Worm (Caenorhabditis elegans) whole organism, mixed stage, embryonic: Measurements from ENCODE around the gene scrm-8.
"Not testable (repeated sequence)": the region's sequence is repeated elsewhere in the genome, so short reads cannot be mapped to it uniquely, and the experiment has no call there.

Source experiments
- M03D4.4 ChIP-seq: sonication (generic microtip); optimal IDR thresholded peaks from 2 replicates; lab custom pipeline; 2017; ENCODE audit warnings: mild to moderate bottlenecking, missing genetic modification characterization, missing compliant biosample characterization
- blmp-1 ChIP-seq: fragments of 150-350 bp; optimal IDR thresholded peaks from 2 replicates; lab custom pipeline; 2014; ENCODE audit warnings: missing biosample characterization, missing genetic modification characterization
- ceh-39 ChIP-seq: fragments of 150-350 bp; optimal IDR thresholded peaks from 2 replicates; lab custom pipeline; 2014; ENCODE audit warnings: missing biosample characterization, missing genetic modification characterization
- ceh-83 ChIP-seq: fragments of 200-800 bp; sonication (Bioruptor generic); optimal IDR thresholded peaks from 2 replicates; lab custom pipeline; 2018; ENCODE audit warnings: mild to moderate bottlenecking, missing genetic modification characterization, missing compliant biosample characterization
- ces-1 ChIP-seq: fragments of 150-350 bp; optimal IDR thresholded peaks from 2 replicates; lab custom pipeline; 2014; ENCODE audit warnings: missing biosample characterization, missing genetic modification reagents, missing genetic modification characterization
- drap-1 ChIP-seq: fragments of 200-800 bp; sonication (Bioruptor generic); optimal IDR thresholded peaks from 3 replicates; lab custom pipeline; 2018; ENCODE audit warnings: mild to moderate bottlenecking, missing genetic modification characterization, missing compliant biosample characterization
- elt-1 ChIP-seq: sonication (generic microtip); optimal IDR thresholded peaks from 2 replicates; lab custom pipeline; 2017; ENCODE audit warnings: missing genetic modification characterization, mild to moderate bottlenecking, missing compliant biosample characterization, antibody characterized with exemption, moderate library complexity, borderline replicate concordance; ENCODE audit not compliant: insufficient read depth
- flh-1 ChIP-seq: fragments of 200-800 bp; sonication (Bioruptor generic); optimal IDR thresholded peaks from 2 replicates; lab custom pipeline; 2018; ENCODE audit warnings: mild to moderate bottlenecking, missing genetic modification characterization, moderate library complexity, missing compliant biosample characterization
- hlh-1 ChIP-seq: fragments of 150-350 bp; optimal IDR thresholded peaks from 2 replicates; lab custom pipeline; 2014; ENCODE audit warnings: missing biosample characterization, missing genetic modification reagents, missing genetic modification characterization
- lin-13 ChIP-seq: fragments of 150-350 bp; optimal IDR thresholded peaks from 2 replicates; lab custom pipeline; 2014; ENCODE audit warnings: missing biosample characterization, missing genetic modification characterization
- lin-32 ChIP-seq: fragments of 200-800 bp; sonication (Bioruptor generic); optimal IDR thresholded peaks from 2 replicates; lab custom pipeline; 2018; ENCODE audit warnings: mild to moderate bottlenecking, missing genetic modification characterization, missing compliant biosample characterization
- lsy-2 ChIP-seq: fragments of 150-350 bp; optimal IDR thresholded peaks from 2 replicates; lab custom pipeline; 2014; ENCODE audit warnings: missing biosample characterization, missing genetic modification characterization
- mab-5 ChIP-seq: fragments of 150-350 bp; optimal IDR thresholded peaks from 2 replicates; lab custom pipeline; 2014; ENCODE audit warnings: missing biosample characterization, missing genetic modification characterization
- mep-1 ChIP-seq: fragments of 150-350 bp; optimal IDR thresholded peaks from 2 replicates; lab custom pipeline; 2017; ENCODE audit warnings: missing biosample characterization, missing genetic modification reagents, missing genetic modification characterization, inconsistent platforms
- mls-2 ChIP-seq: sonication (generic microtip); optimal IDR thresholded peaks from 2 replicates; lab custom pipeline; 2016; ENCODE audit warnings: mild to moderate bottlenecking, missing genetic modification characterization, moderate library complexity, missing compliant biosample characterization
- nhr-12 ChIP-seq: fragments of 150-350 bp; optimal IDR thresholded peaks from 2 replicates; lab custom pipeline; 2014; ENCODE audit warnings: missing biosample characterization, missing genetic modification characterization
- nhr-2 ChIP-seq: fragments of 150-350 bp; optimal IDR thresholded peaks from 2 replicates; lab custom pipeline; 2014; ENCODE audit warnings: missing biosample characterization, missing genetic modification characterization
- nhr-28 ChIP-seq: fragments of 150-350 bp; optimal IDR thresholded peaks from 2 replicates; lab custom pipeline; 2014; ENCODE audit warnings: missing biosample characterization, missing genetic modification characterization
- pha-4 ChIP-seq: fragments of 150-350 bp; optimal IDR thresholded peaks from 2 replicates; lab custom pipeline; 2018; ENCODE audit warnings: missing biosample characterization, missing genetic modification reagents, missing genetic modification characterization
- sem-2 ChIP-seq: fragments of 200-800 bp; sonication (Bioruptor generic); optimal IDR thresholded peaks from 2 replicates; lab custom pipeline; 2018; ENCODE audit warnings: mild to moderate bottlenecking, missing genetic modification characterization, missing compliant biosample characterization
- snpc-4 ChIP-seq: fragments of 150-350 bp; optimal IDR thresholded peaks from 2 replicates; lab custom pipeline; 2014; ENCODE audit warnings: missing biosample characterization, missing genetic modification characterization
- sptf-1 ChIP-seq: sonication (generic microtip); optimal IDR thresholded peaks from 2 replicates; lab custom pipeline; 2017; ENCODE audit warnings: mild to moderate bottlenecking, missing genetic modification characterization, moderate library complexity, missing compliant biosample characterization
- unc-120 ChIP-seq: sonication (generic microtip); optimal IDR thresholded peaks from 2 replicates; lab custom pipeline; 2017; ENCODE audit warnings: missing genetic modification characterization, missing compliant biosample characterization; ENCODE audit not compliant: poor library complexity, severe bottlenecking
- unc-62 ChIP-seq: fragments of 150-350 bp; optimal IDR thresholded peaks from 2 replicates; lab custom pipeline; 2014; ENCODE audit warnings: missing biosample characterization, missing genetic modification reagents, missing genetic modification characterization
- zip-8 ChIP-seq: fragments of 150-350 bp; optimal IDR thresholded peaks from 2 replicates; lab custom pipeline; 2014; ENCODE audit warnings: missing biosample characterization, missing genetic modification characterization
- ztf-11 ChIP-seq: fragments of 150-350 bp; optimal IDR thresholded peaks from 2 replicates; lab custom pipeline; 2014; ENCODE audit warnings: missing biosample characterization, missing genetic modification characterization

The scrm-8 gene

DNA sequence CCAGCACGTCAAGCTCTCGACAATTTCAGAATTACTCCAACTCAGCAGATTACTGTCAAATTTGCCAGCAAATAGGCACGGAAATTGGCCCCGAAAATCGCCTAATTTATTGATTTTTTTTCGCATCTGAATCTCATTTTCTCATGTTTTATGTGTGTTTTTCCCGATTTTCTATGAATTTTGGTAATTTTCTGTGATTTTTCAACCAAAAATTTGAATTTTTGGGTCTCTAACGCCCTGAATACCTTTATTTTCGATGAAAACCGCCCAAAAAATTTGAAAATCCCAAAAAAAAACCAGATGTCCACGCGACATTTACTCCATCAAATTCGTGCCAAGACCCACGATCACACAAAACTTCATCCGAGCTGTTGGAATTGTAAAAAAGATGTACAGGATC lies 11.6 kb downstream of the scrm-8 start, which contains the start of gene dnj-15:
TSS of gene dnj-15 (plus strand) at position 301 of the 400 bp plus-strand sequence.
- TF ChIP-seq zip-8 (no peak), sem-2 (no peak), ztf-11 (tag; lab: Kevin White, UChicago) (no peak), blmp-1 (tag; lab: Kevin White, UChicago) (no peak), mep-1 (tag; lab: Kevin White, UChicago) (no peak)

ce11 chrIV:4176659-4177058 lies 12.2 kb downstream of the scrm-8 start:
- TF ChIP-seq ceh-83 (GFP tag; lab: Kevin White, UChicago) = no peak
- no peak for TF ChIP-seq nhr-28 (tag; lab: Kevin White, UChicago)
- TF ChIP-seq zip-8 = no peak
- no peak for TF ChIP-seq mab-5 (tag; lab: Kevin White, UChicago)
- TF ChIP-seq unc-62 (GFP tag; lab: Kevin White, UChicago) = no peak
- TF ChIP-seq elt-1 = no peak
- TF ChIP-seq pha-4 (tag; lab: Kevin White, UChicago) = no peak
- TF ChIP-seq mls-2 (tag; lab: Kevin White, UChicago) = no peak
- TF ChIP-seq nhr-12 (tag; lab: Kevin White, UChicago) = no peak
- no peak for TF ChIP-seq flh-1 (GFP tag; lab: Kevin White, UChicago)
- TF ChIP-seq ceh-39 (tag; lab: Kevin White, UChicago) = no peak
- no peak for TF ChIP-seq lin-32 (GFP tag; lab: Kevin White, UChicago)
- no peak for TF ChIP-seq mep-1 (tag; lab: Kevin White, UChicago)
- no peak for TF ChIP-seq nhr-2 (tag; lab: Kevin White, UChicago)
- TF ChIP-seq sem-2 = no peak
- TF ChIP-seq M03D4.4 (tag; lab: Kevin White, UChicago) = no peak
- TF ChIP-seq ztf-11 (tag; lab: Kevin White, UChicago) = no peak
- no peak for TF ChIP-seq drap-1 (GFP tag; lab: Kevin White, UChicago)

DNA sequence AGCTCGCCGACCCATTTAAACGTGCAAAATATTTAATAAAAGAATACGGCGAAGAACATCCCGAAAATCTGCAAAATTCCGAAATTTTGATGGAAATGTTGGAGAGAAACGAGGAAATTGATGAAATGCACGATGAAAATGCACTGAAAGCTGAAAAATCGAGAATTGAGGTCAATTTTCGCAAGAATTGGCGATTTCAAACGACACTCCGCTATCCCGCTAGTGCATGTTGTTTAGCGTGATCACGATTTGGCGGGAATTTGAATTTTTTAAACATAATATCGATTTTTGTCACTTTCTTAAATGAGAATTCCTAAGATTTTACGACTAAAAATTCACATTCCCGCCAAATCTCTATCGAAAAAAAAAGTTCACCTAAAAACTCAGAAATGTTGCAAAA lies 13.1 kb downstream of the scrm-8 start:
- no peak for TF ChIP-seq ztf-11 (tag; lab: Kevin White, UChicago)
- no peak for TF ChIP-seq lin-32 (GFP tag; lab: Kevin White, UChicago)
- TF ChIP-seq unc-120 = no peak
- no peak for TF ChIP-seq snpc-4
- TF ChIP-seq ceh-83 (GFP tag; lab: Kevin White, UChicago) = no peak
- no peak for TF ChIP-seq nhr-28 (tag; lab: Kevin White, UChicago)
- no peak for TF ChIP-seq sem-2
- TF ChIP-seq blmp-1 (tag; lab: Kevin White, UChicago) = no peak
- TF ChIP-seq ces-1 (GFP tag; lab: Kevin White, UChicago) = no peak
- TF ChIP-seq mab-5 (tag; lab: Kevin White, UChicago) = no peak
- TF ChIP-seq elt-1 = no peak
- TF ChIP-seq hlh-1 (tag; lab: Kevin White, UChicago) = no peak
- no peak for TF ChIP-seq zip-8
- no peak for TF ChIP-seq sptf-1 (tag; lab: Kevin White, UChicago)

DNA sequence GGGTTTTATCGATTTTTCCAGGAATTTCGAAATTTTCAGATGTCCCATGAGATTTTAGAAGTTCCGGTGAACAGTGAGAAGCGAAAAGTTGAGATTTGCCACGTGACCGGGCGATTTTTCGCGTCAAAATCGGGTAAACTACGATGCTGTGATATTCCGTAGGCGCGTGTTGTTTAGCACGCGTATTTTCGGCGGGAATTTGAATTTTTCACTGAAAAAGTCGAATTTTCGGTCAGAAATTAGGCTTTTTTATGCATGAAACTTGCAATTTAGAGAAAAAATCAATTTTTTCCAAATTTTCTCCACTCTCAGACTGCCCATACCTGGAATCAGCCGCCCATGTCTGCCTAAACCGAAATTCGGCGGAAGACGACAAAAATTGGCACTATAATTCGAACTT lies 13.9 kb downstream of the scrm-8 start, which contains the start of gene tsen-34:
TSS of gene tsen-34 (plus strand) at position 34 of the 400 bp plus-strand sequence.
- TF ChIP-seq nhr-28 (tag; lab: Kevin White, UChicago) = no peak
- TF ChIP-seq mab-5 (tag; lab: Kevin White, UChicago) = no peak
- TF ChIP-seq ceh-83 (GFP tag; lab: Kevin White, UChicago) = peak; percentile 2
- TF ChIP-seq ces-1 (GFP tag; lab: Kevin White, UChicago) = no peak

DNA sequence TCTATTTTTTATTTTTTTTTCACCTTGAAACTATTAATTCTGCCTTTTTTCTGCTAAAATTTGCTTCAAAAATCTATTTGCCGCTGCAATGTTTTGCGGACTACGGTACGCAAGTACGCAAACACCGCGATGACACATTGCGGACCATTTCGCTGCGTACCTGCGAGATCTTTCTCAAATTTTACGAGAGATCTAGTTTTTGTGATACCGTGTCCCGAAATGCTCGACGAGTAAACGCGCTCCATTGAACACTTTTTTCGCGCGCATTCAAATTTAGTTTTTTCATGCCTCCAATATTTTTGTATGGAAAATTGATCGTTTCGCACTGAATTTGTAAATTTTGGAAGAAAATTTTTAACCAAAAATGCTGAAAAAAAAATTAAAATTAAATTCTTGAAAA lies 20.3 kb downstream of the scrm-8 start:
- peak; percentile 62 for TF ChIP-seq lsy-2 (tag; lab: Kevin White, UChicago)

DNA sequence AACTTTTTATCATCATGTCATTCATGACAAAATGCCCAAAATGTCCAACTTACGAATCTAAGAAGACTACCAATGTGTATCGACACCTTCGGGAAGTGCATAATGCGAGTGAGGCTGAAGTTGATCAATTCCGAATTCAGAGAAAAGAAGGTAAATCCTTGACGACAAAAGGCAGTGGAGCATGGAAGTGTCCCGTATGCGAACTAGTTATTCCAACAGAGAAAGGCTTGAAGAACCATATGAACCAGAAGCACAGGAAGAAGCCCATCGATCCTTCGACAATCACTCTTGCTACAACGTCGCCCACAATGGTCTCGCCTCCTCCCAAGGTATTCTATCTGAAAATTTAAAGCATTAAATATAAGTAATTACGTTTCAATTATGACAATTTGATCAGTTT lies 21.6 kb downstream of the scrm-8 start, which contains the start of gene K08D10.11:
TSS of gene K08D10.11 (minus strand) at position 101 of the 400 bp plus-strand sequence.
- not testable (repeated sequence) for TF ChIP-seq mls-2, lin-13, blmp-1 (tag; lab: Kevin White, UChicago)

DNA sequence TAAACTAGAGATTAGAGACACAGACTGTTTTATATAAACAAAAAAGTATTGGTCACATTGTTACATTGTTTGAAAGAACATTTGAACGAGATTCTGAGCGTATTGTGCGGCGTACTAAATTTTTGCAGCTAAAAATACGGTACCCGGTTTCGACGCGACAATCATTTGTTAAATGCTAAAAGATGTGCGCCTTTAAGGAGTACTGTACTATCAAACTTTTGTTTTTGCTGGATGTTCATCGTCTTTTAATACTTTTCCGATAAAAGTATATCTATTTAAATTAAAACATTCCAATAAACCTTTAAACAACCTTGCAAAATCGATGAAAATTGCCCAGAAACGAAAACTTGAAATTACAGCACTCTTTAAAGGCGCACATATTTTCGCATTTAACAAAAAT lies 32.2 kb downstream of the scrm-8 start, which contains the start of gene K06B9.6:
TSS of gene K06B9.6 (minus strand) at position 101 of the 400 bp plus-strand sequence.
- not testable (repeated sequence) for TF ChIP-seq nhr-12 (tag; lab: Kevin White, UChicago); unc-62 (GFP tag; lab: Kevin White, UChicago); lsy-2 (tag; lab: Kevin White, UChicago)
